Worm (Caenorhabditis elegans) whole organism, L3 larva: ENCODE data around the gene str-15.

Source experiments
- ZK546.5 ChIP-seq: sonication (generic microtip); optimal IDR thresholded peaks from 2 replicates; lab custom pipeline; 2017; ENCODE audit warnings: missing biosample characterization, missing genetic modification characterization
- fos-1 ChIP-seq: fragments of 150-350 bp; optimal IDR thresholded peaks from 2 replicates; lab custom pipeline; 2014; ENCODE audit warnings: missing biosample characterization, missing genetic modification characterization
- mdl-1 ChIP-seq: fragments of 150-350 bp; optimal IDR thresholded peaks from 2 replicates; lab custom pipeline; 2014; ENCODE audit warnings: missing biosample characterization, missing genetic modification characterization
- nhr-25 ChIP-seq: sonication (generic microtip); optimal IDR thresholded peaks from 2 replicates; lab custom pipeline; 2017; ENCODE audit warnings: missing biosample characterization, missing genetic modification characterization
- nhr-43 ChIP-seq: sonication (generic microtip); optimal IDR thresholded peaks from 2 replicates; lab custom pipeline; 2016; ENCODE audit warnings: mild to moderate bottlenecking, missing genetic modification characterization, missing compliant biosample characterization; ENCODE audit not compliant: poor library complexity, severe bottlenecking
- nhr-76 ChIP-seq: fragments of 150-350 bp; sonication (generic microtip); optimal IDR thresholded peaks from 5 replicates; lab custom pipeline; 2014; ENCODE audit warnings: missing biosample characterization, missing genetic modification characterization
- zag-1 ChIP-seq: fragments of 150-350 bp; optimal IDR thresholded peaks from 2 replicates; lab custom pipeline; 2014; ENCODE audit warnings: missing biosample characterization, missing genetic modification characterization

DNA sequence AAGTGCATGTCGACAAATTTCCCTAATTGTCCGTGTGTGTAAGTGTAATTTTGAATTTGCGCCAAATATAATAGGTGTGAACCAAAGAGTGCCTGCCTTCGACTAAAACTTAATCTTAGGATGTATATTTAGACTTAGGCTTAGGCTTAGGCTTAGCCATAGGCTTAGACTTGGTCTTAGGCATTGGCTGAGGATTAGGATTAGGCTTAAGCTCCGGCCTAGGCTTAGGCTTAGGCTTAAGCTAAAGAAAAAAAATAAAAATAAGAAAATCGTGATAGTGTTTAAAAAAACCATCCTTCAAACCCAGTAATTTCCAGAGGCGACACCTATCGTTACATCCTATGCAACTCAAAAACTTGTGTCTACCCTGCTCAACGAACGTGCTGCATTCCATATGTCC, 12.4 kb downstream of the str-15 start:
- no peak for TF ChIP-seq zag-1 (tag; lab: Kevin White, UChicago)
- no peak for TF ChIP-seq ZK546.5 (tag; lab: Kevin White, UChicago)
- no peak for TF ChIP-seq nhr-25 (tag; lab: Kevin White, UChicago)
- no peak for TF ChIP-seq mdl-1 (tag; lab: Kevin White, UChicago)
- TF ChIP-seq nhr-43 (tag; lab: Kevin White, UChicago) = no peak
- TF ChIP-seq fos-1 (tag; lab: Kevin White, UChicago) = no peak
- TF ChIP-seq nhr-76 (tag; lab: Kevin White, UChicago) = no peak
